Fruit fly (Drosophila melanogaster): ENCODE data around the gene CG6664.

The CG6664 gene

DNA sequence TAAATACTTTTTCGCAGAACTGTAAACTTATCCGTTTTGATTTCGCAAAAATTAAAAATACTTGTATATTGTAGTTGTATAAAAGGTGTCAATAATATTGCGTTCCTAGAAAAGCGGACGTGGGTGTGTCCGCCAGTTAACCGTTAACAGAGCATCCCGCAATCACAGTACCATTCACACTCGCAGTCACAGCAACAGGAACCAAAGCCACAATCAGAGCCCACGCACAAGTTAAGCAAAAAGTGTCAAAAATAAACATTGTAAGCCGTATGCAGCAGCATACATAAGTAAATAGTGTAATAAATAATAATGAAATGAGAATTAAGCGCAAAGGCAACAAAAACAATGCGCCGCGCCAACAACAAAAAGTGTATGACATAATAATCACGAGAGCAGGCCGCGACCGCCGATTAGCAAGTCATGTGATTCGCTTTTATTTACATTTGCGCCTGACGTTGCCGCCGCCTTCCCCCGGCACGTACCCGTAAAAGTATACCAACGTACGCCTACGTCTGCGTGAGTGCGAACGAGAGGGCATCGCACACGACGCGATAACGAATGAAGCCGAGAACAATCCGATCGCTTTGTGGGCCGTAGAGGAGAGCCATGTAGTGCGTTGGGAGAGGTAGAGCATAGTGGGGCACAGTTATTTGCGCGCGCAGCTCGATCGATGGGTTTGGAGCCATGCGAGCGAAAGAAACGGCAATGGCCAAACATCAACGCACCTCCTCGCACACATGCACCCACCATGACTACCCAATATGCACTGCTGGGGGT is 6.1 kb downstream of the CG6664 start (continued):
- TF ChIP-seq CG10669 (GFP tag; optimal IDR thresholded peaks at IDR 0.05) (peak; percentile 34), Blimp-1 (GFP tag; optimal IDR thresholded peaks at IDR 0.05) (peak; percentile 30), CG6276 (GFP tag; optimal IDR thresholded peaks at IDR 0.05) (no peak), Smox (GFP tag; optimal IDR thresholded peaks at IDR 0.05) (peak; percentile 47), achi (GFP tag; optimal IDR thresholded peaks at IDR 0.05) (no peak), esn (GFP tag; optimal IDR thresholded peaks at IDR 0.05) (peak; percentile 47), Lpt (GFP tag; optimal IDR thresholded peaks at IDR 0.05) (peak; percentile 50), Sox15 (GFP tag; optimal IDR thresholded peaks at IDR 0.05) (no peak), CG8632 (GFP tag; optimal IDR thresholded peaks at IDR 0.05) (peak; percentile 38), CG32006 (GFP tag; optimal IDR thresholded peaks at IDR 0.05) (peak; percentile 26), eg (GFP tag; IDR thresholded peaks at IDR 0.05) (peak; percentile 29), net (GFP tag; optimal IDR thresholded peaks at IDR 0.05) (no peak), Eip93F (GFP tag; optimal IDR thresholded peaks at IDR 0.05) (peak; percentile 21)

dm6 chr3L:17008911-17009364 is 7.0 kb downstream of the CG6664 start:
- TF ChIP-seq CG9139 (GFP tag; optimal IDR thresholded peaks at IDR 0.05), result no peak
- TF ChIP-seq CG16779 (tag; optimal IDR thresholded peaks at IDR 0.05), result no peak
- TF ChIP-seq CG11902 (GFP tag; optimal IDR thresholded peaks at IDR 0.05), result no peak
- 0 out of 3 replicates have a peak, but pooled peaks have one; percentile 21 for TF ChIP-seq CG6163 (GFP tag; IDR thresholded peaks at IDR 0.05)
- TF ChIP-seq CG8319 (GFP tag; optimal IDR thresholded peaks at IDR 0.05), result no peak
- TF ChIP-seq salr (GFP tag; optimal IDR thresholded peaks at IDR 0.05), result no peak
- TF ChIP-seq fd59A (GFP tag; optimal IDR thresholded peaks at IDR 0.05), result no peak
- no peak for TF ChIP-seq Lpt (GFP tag; optimal IDR thresholded peaks at IDR 0.05)
- no peak for TF ChIP-seq CG34406 (GFP tag; optimal IDR thresholded peaks at IDR 0.05)
- no peak for TF ChIP-seq Sox15 (GFP tag; optimal IDR thresholded peaks at IDR 0.05)
- TF ChIP-seq Smox (GFP tag; optimal IDR thresholded peaks at IDR 0.05), result no peak
- no peak for TF ChIP-seq pdm3 (GFP tag; optimal IDR thresholded peaks at IDR 0.05)
- TF ChIP-seq achi (GFP tag; optimal IDR thresholded peaks at IDR 0.05), result no peak
- TF ChIP-seq OdsH (GFP tag; optimal IDR thresholded peaks at IDR 0.05), result no peak
- no peak for TF ChIP-seq Sox14 (GFP tag; optimal IDR thresholded peaks at IDR 0.05)
- TF ChIP-seq Eip78C (GFP tag), result peak; percentile 39
- no peak for TF ChIP-seq cyc (GFP tag; optimal IDR thresholded peaks at IDR 0.05)
- TF ChIP-seq vri (GFP tag; optimal IDR thresholded peaks at IDR 0.05), result peak; percentile 74
- TF ChIP-seq ss (GFP tag; optimal IDR thresholded peaks at IDR 0.05), result no peak
- no peak for TF ChIP-seq CG1621 (tag; optimal IDR thresholded peaks at IDR 0.05)
- TF ChIP-seq CG7368 (GFP tag; optimal IDR thresholded peaks at IDR 0.05), result no peak
- peak; percentile 42 for TF ChIP-seq svp (GFP tag)
- TF ChIP-seq dsx (GFP tag; optimal IDR thresholded peaks at IDR 0.05; ENCODE audit: poor library complexity, severe bottlenecking), result no peak
- TF ChIP-seq Ets21C (GFP tag; optimal IDR thresholded peaks at IDR 0.05), result no peak
- peak; percentile 65 for TF ChIP-seq Eip93F (GFP tag; optimal IDR thresholded peaks at IDR 0.05)
- no peak for TF ChIP-seq acj6 (GFP tag; optimal IDR thresholded peaks at IDR 0.05)
- peak; percentile 41 for TF ChIP-seq fkh (GFP tag; optimal IDR thresholded peaks at IDR 0.05)
- TF ChIP-seq CG11294 (GFP tag; IDR thresholded peaks at IDR 0.05), result no peak
- TF ChIP-seq Met (GFP tag; optimal IDR thresholded peaks at IDR 0.05), result no peak
- no peak for TF ChIP-seq CG3032 (tag; optimal IDR thresholded peaks at IDR 0.05)

DNA sequence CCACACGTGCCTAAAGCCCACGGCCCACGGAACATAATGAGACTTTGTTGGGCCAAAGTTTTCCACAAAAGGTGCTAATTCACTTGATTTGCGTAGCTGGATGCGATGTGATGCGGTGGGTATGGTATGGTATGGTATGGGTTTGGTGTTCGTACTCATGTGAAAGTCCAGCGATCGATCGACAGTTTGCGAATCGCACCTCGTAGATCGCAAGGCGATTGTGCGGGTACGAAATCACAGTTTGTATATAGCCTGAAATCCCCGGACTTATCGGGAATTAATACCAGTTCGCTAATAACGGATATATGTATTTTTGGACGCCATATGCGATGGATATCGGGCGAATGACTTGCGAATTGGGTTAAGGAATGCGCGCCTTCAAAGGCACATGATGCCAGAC is 8.0 kb downstream of the CG6664 start:
- TF ChIP-seq Lpt (GFP tag; optimal IDR thresholded peaks at IDR 0.05) (no peak), Met (GFP tag; optimal IDR thresholded peaks at IDR 0.05) (no peak), net (GFP tag; optimal IDR thresholded peaks at IDR 0.05) (no peak), acj6 (GFP tag; optimal IDR thresholded peaks at IDR 0.05) (no peak), esn (GFP tag; optimal IDR thresholded peaks at IDR 0.05) (no peak), Blimp-1 (GFP tag; optimal IDR thresholded peaks at IDR 0.05) (no peak), fd85E (GFP tag; optimal IDR thresholded peaks at IDR 0.05) (no peak), CG34406 (GFP tag; optimal IDR thresholded peaks at IDR 0.05) (no peak), CG4318 (GFP tag; optimal IDR thresholded peaks at IDR 0.05) (no peak), fkh (GFP tag; optimal IDR thresholded peaks at IDR 0.05) (no peak), eg (GFP tag; IDR thresholded peaks at IDR 0.05) (no peak)

Measured in whole organism, prepupa.